Fruit fly (Drosophila melanogaster) whole organism, embryonic: Measurements from ENCODE around the gene psh.

Source experiments
- Ada2b ChIP-seq: fragments of 200-800 bp; sonication (Bioruptor generic); IDR thresholded peaks from 2 replicates; pipeline ENCODE4 v1.3.6; 2022; ENCODE audit warnings: missing biosample characterization, missing genetic modification characterization
- Blimp-1 ChIP-seq: fragments of 200-800 bp; sonication (Bioruptor generic); optimal IDR thresholded peaks from 3 replicates; lab custom pipeline; 2018; ENCODE audit warnings: missing biosample characterization, missing genetic modification characterization, mild to moderate bottlenecking, moderate library complexity, missing genetic modification reagents
- CG11085 ChIP-seq: fragments of 200-800 bp; sonication (Bioruptor generic); IDR thresholded peaks from 2 replicates; pipeline ENCODE4 v1.3.6; 2022; ENCODE audit warnings: missing biosample characterization, missing genetic modification characterization
- CG4730 ChIP-seq: fragments of 200-800 bp; sonication (Bioruptor generic); IDR thresholded peaks from 2 replicates; pipeline ENCODE4 v1.3.6; 2022; ENCODE audit warnings: missing biosample characterization, missing genetic modification characterization
- CG4820 ChIP-seq: fragments of 200-800 bp; sonication (Bioruptor generic); optimal IDR thresholded peaks from 3 replicates; lab custom pipeline; 2016; ENCODE audit warnings: missing biosample characterization, missing genetic modification characterization
- Mad ChIP-seq: fragments of 200-800 bp; sonication (Bioruptor generic); optimal IDR thresholded peaks from 2 replicates; lab custom pipeline; 2016; ENCODE audit warnings: missing biosample characterization, missing genetic modification characterization
- Usf ChIP-seq: fragments of 200-800 bp; sonication (Bioruptor generic); optimal IDR thresholded peaks from 2 replicates; lab custom pipeline; 2017; ENCODE audit warnings: missing genotype, missing biosample characterization, missing genetic modification characterization
- Vsx1 ChIP-seq: fragments of 200-800 bp; sonication (Bioruptor generic); optimal IDR thresholded peaks from 2 replicates; lab custom pipeline; 2017; ENCODE audit warnings: missing biosample characterization, mild to moderate bottlenecking, missing genetic modification characterization, missing genetic modification reagents
- fd3F ChIP-seq: fragments of 200-800 bp; sonication (Bioruptor generic); optimal IDR thresholded peaks from 2 replicates; lab custom pipeline; 2018; ENCODE audit warnings: missing biosample characterization, mild to moderate bottlenecking, missing genetic modification characterization, moderate library complexity
- sob ChIP-seq: fragments of 200-800 bp; sonication (Bioruptor generic); IDR thresholded peaks from 2 replicates; pipeline ENCODE4 v1.3.6; 2022; ENCODE audit warnings: missing biosample characterization, missing genetic modification characterization
- sug ChIP-seq: fragments of 200-800 bp; optimal IDR thresholded peaks from 2 replicates; lab custom pipeline; 2019; ENCODE audit warnings: missing biosample characterization, mild to moderate bottlenecking, missing genetic modification characterization, moderate library complexity
- zfh1 ChIP-seq: fragments of 200-800 bp; sonication (Bioruptor generic); IDR thresholded peaks from 3 replicates; pipeline ENCODE4 v1.3.6; 2022; ENCODE audit warnings: missing biosample characterization, missing genetic modification characterization

DNA sequence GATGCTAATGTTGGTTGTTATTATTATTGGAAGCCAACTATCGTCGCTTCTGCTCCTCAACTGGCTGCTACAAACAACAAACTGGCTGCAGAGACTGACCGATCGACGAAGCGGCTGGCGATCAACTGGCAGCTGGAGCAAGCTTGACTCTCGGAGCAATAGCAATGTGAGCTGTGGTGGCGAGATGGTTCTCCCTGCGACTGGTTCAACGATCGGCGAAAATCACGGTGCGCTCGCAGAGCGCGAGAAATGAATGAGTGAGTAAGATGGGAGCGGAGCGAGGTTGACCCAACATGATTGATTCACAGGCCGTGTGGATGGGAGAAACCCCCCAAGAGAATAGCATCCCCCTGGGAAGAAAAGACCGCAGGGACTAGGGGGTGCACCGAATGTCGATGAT, 2.8 kb upstream of the psh start, which contains the start of gene CG15046:
- no peak for TF ChIP-seq zfh1 (GFP tag; lab: Robert Waterston, UW)
- no peak for TF ChIP-seq Vsx1
- no peak for TF ChIP-seq CG4820 (GFP tag; lab: Kevin White, UChicago)
- no peak for TF ChIP-seq Ada2b (GFP tag; lab: Robert Waterston, UW)
- no peak for TF ChIP-seq CG11085 (GFP tag; lab: Robert Waterston, UW)
- no peak for TF ChIP-seq sob (GFP tag; lab: Robert Waterston, UW)
- TF ChIP-seq fd3F (GFP tag; lab: Kevin White, UChicago): no peak
- TF ChIP-seq CG4730 (GFP tag; lab: Robert Waterston, UW): no peak
- TF ChIP-seq Mad: no peak
- TF ChIP-seq Blimp-1 (GFP tag; lab: Kevin White, UChicago): no peak
- no peak for TF ChIP-seq Usf (GFP tag; lab: Kevin White, UChicago)
- TF ChIP-seq sug (tag; lab: Kevin White, UChicago): no peak
